Fruit fly (Drosophila melanogaster): Measurements from ENCODE around the gene CG13358.

CG13358 gene

dm6 chrX:841038-841437, 36.3 kb upstream of the CG13358 start (continued):
- TF ChIP-seq emc (GFP tag; optimal IDR thresholded peaks at IDR 0.05) (no peak), CG2129 (GFP tag; IDR thresholded peaks at IDR 0.05; ENCODE audit: partially characterized antibody) (no peak), CG15514 (GFP tag; optimal IDR thresholded peaks at IDR 0.05) (peak; percentile 24), z (GFP tag; IDR thresholded peaks at IDR 0.05) (no peak), Drgx (GFP tag; IDR thresholded peaks at IDR 0.05) (no peak), seq (GFP tag; IDR thresholded peaks at IDR 0.05) (peak; percentile 78), CG17361 (GFP tag; IDR thresholded peaks at IDR 0.05) (no peak), nmo (GFP tag; optimal IDR thresholded peaks at IDR 0.05) (no peak), CG12071 (GFP tag; optimal IDR thresholded peaks at IDR 0.05) (no peak), CG1647 (GFP tag; optimal IDR thresholded peaks at IDR 0.05) (no peak), Rx (GFP tag; IDR thresholded peaks at IDR 0.05) (no peak), Trl (optimal IDR thresholded peaks at IDR 0.05) (peak; percentile 50 to 54), Trl (GFP tag; optimal IDR thresholded peaks at IDR 0.05) (peak; percentile 11), CG10274 (GFP tag; optimal IDR thresholded peaks at IDR 0.05) (no peak), crol (GFP tag; IDR thresholded peaks at IDR 0.05) (no peak), CG2116 (GFP tag; optimal IDR thresholded peaks at IDR 0.05) (no peak), CG11456 (GFP tag; IDR thresholded peaks at IDR 0.05) (0 out of 3 replicates have a peak, but pooled peaks have one; percentile 29), Elba2 (GFP tag; optimal IDR thresholded peaks at IDR 0.05) (no peak), Lpt (GFP tag; optimal IDR thresholded peaks at IDR 0.05) (no peak), CG1832 (GFP tag; optimal IDR thresholded peaks at IDR 0.05) (no peak), CG8290 (GFP tag; optimal IDR thresholded peaks at IDR 0.05) (peak; percentile 20), CG8290 (tag; optimal IDR thresholded peaks at IDR 0.05) (peak; percentile 24 to 45), kni (GFP tag; optimal IDR thresholded peaks at IDR 0.05) (no peak), CG6683 (GFP tag; optimal IDR thresholded peaks at IDR 0.05) (no peak), Med (GFP tag) (peak; percentile 22), CG8388 (GFP tag; optimal IDR thresholded peaks at IDR 0.05) (no peak), Max (GFP tag; optimal IDR thresholded peaks at IDR 0.05) (no peak), phol (tag; optimal IDR thresholded peaks at IDR 0.05) (peak; percentile 40), wdn (GFP tag; IDR thresholded peaks at IDR 0.05) (no peak), ewg (GFP tag; optimal IDR thresholded peaks at IDR 0.05) (peak; percentile 20), sob (GFP tag; IDR thresholded peaks at IDR 0.05) (0 out of 2 replicates have a peak, but pooled peaks have one; percentile 9), tx (GFP tag; optimal IDR thresholded peaks at IDR 0.05) (no peak), Adf1 (GFP tag; IDR thresholded peaks at IDR 0.05) (no peak), cad (GFP tag; optimal IDR thresholded peaks at IDR 0.05) (peak; percentile 73), Mes4 (GFP tag; optimal IDR thresholded peaks at IDR 0.05) (no peak), CG14667 (GFP tag; IDR thresholded peaks at IDR 0.05) (no peak), insv (GFP tag; optimal IDR thresholded peaks at IDR 0.05) (no peak)

dm6 chrX:838012-838411, 33.3 kb upstream of the CG13358 start:
- peak; percentile 38 for TF ChIP-seq gem (tag; optimal IDR thresholded peaks at IDR 0.05)
- peak; percentile 42; the same call in 1 of the 2 replicates for TF ChIP-seq Xrp1 (GFP tag; IDR thresholded peaks at IDR 0.05)
- no peak for TF ChIP-seq dm (GFP tag; optimal IDR thresholded peaks at IDR 0.05)
- TF ChIP-seq Gug (GFP tag; IDR thresholded peaks at IDR 0.05), result 0 out of 4 replicates have a peak, but pooled peaks have one; percentile 3
- TF ChIP-seq CG1603 (tag; optimal IDR thresholded peaks at IDR 0.05), result peak; percentile 29
- no peak for TF ChIP-seq CG13296 (GFP tag; optimal IDR thresholded peaks at IDR 0.05)
- TF ChIP-seq Blimp-1 (GFP tag; optimal IDR thresholded peaks at IDR 0.05), result peak; percentile 6
- peak; percentile 31 for TF ChIP-seq nmo (GFP tag; optimal IDR thresholded peaks at IDR 0.05)
- TF ChIP-seq dmrt99B (tag; optimal IDR thresholded peaks at IDR 0.05), result peak; percentile 26
- TF ChIP-seq ato (GFP tag; IDR thresholded peaks at IDR 0.05; ENCODE audit: partially characterized antibody), result no peak
- peak; percentile 5 for TF ChIP-seq CG2678 (tag; optimal IDR thresholded peaks at IDR 0.05)
- TF ChIP-seq BtbVII (GFP tag; optimal IDR thresholded peaks at IDR 0.05), result no peak
- TF ChIP-seq wor (GFP tag; IDR thresholded peaks at IDR 0.05), result peak; percentile 18; the same call in 1 of the 2 replicates
- no peak for TF ChIP-seq CG7556 (GFP tag; optimal IDR thresholded peaks at IDR 0.05)
- TF ChIP-seq CG6689 (GFP tag; IDR thresholded peaks at IDR 0.05), result 0 out of 2 replicates have a peak, but pooled peaks have one; percentile 19
- peak; percentile 67 for TF ChIP-seq sens (GFP tag)
- TF ChIP-seq Drgx (GFP tag; IDR thresholded peaks at IDR 0.05), result peak; percentile 40; the same call in 1 of the 2 replicates
- TF ChIP-seq Sox102F (GFP tag; optimal IDR thresholded peaks at IDR 0.05), result peak; percentile 44
- TF ChIP-seq Neu2 (GFP tag; optimal IDR thresholded peaks at IDR 0.05; ENCODE audit: borderline replicate concordance), result no peak

Measured in whole organism, embryonic.